Fruit fly (Drosophila melanogaster) whole organism: ENCODE results near the gene Bet3.

Source experiments
- CG8478 ChIP-seq: fragments of >200 bp; optimal IDR thresholded peaks from 2 replicates; lab custom pipeline; 2018; ENCODE audit warnings: inconsistent platforms
- Dll ChIP-seq: fragments of >200 bp; optimal IDR thresholded peaks from 2 replicates; lab custom pipeline; 2017
- EcR ChIP-seq, 2 experiments: fragments of >200 bp; optimal IDR thresholded peaks; 2 replicates each; lab custom pipeline; 2017; ENCODE audit warnings: missing biosample characterization in 2 of 2, missing genetic modification characterization in 2 of 2, missing genetic modification reagents in 2 of 2
- pan ChIP-seq: fragments of >200 bp; optimal IDR thresholded peaks from 2 replicates; lab custom pipeline; 2017
- psq ChIP-seq: fragments of >200 bp; optimal IDR thresholded peaks from 2 replicates; lab custom pipeline; 2017
- usp ChIP-seq: fragments of >200 bp; optimal IDR thresholded peaks from 2 replicates; lab custom pipeline; 2017; ENCODE audit warnings: missing biosample characterization, missing genetic modification characterization, mixed read lengths

Gene Bet3

DNA sequence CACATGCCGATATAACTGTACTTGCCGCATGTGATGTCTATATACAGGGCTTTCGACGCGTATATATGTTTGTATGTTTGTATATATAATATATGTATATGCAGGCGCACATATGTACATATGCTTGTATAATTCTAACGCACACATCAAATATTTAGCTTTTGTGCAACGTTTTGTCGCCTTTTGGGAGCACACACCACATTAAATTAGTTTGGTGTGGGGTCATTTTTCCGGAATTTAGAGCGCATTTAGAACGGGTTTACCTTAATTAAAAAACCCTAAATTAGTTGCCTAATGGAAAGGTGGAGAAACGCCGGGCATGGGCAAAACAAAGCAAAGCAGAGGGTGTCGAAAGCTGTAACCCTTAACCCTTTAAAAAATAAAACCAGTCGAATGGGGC, 25.2 kb upstream of the Bet3 start:
- TF ChIP-seq usp (GFP tag; lab: Kevin White, UChicago) (no peak), psq (no peak), CG8478 (lab: Kevin White, UChicago) (no peak), pan (lab: Kevin White, UChicago) (no peak), EcR (GFP tag; optimal IDR thresholded peaks at IDR 0.05; lab: Kevin White, UChicago) (no peak), Dll (lab: Kevin White, UChicago) (no peak)

DNA sequence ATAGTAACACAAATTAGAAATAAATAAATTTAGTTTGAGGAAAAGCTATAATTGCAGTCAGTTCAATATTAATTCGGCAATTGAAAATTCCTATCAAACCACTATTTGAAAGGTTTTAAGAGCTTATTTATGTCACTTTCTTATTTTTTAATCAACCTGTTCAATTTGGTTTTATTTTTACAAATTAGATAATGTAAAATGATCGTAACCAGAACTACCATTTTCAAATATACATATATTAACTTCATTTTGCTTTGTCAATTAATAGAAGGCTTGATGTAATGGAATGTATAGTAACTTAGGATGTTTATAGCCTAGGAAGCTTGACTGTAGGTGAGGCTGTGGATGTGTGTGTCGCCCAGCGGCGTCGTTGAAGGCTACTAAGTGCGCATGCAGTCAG, 24.5 kb upstream of the Bet3 start:
- TF ChIP-seq psq = no peak
- no peak for TF ChIP-seq usp (GFP tag; lab: Kevin White, UChicago)
- no peak for TF ChIP-seq pan (lab: Kevin White, UChicago)
- TF ChIP-seq CG8478 (lab: Kevin White, UChicago) = no peak
- TF ChIP-seq Dll (lab: Kevin White, UChicago) = no peak
- no peak for TF ChIP-seq EcR (GFP tag; optimal IDR thresholded peaks at IDR 0.05; lab: Kevin White, UChicago)

DNA sequence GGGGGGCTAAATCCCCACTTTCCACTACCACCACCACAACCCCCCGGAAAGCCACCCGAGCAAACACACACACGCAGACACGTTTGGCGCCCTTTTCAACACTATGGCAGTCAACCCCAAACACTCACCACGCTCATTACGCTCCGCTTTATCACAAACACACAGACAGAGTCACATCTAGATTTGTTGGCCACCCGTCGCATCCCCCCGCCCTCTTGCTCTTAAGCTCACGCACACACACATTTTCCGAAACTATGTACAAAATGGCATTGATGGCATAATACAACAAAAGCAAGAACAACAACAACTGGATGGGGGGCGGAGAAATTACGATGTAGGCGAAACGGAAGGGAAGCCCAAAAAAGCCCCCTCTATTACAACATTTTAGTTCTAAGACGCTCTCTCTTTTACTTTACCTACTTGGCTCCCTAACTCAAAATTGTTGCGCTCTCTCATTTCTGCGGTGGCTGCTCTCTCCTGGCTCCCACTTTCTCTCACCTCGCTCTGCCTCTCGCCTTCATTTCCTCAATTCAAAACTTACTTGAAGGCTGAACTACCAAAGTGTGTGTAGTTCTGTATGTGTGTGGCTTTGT, 23.7 kb upstream of the Bet3 start:
- TF ChIP-seq Dll (lab: Kevin White, UChicago) (no peak), CG8478 (lab: Kevin White, UChicago) (no peak), psq (no peak), EcR (GFP tag; optimal IDR thresholded peaks at IDR 0.05; lab: Kevin White, UChicago) (no peak), usp (GFP tag; lab: Kevin White, UChicago) (no peak), pan (lab: Kevin White, UChicago) (no peak)

DNA sequence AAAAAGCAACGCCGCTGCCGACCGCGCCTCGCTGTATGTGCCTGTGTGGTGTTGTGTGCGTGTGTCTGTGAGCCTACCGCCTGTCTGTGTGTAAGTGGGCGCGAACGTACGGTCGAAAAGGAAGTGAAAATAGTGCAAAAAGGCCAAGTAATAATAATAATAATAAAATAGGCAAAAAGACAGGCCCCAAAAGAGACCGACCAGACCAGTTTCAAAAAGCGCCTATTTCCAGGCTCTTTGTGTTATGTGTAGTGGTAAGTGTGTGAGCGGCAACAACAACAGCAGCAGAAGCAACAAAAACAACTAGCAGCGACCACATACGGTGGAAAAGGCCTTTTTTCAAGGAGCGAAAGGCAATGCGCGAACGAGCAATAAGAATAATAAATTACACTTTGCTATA, 20.7 kb upstream of the Bet3 start:
- TF ChIP-seq pan (lab: Kevin White, UChicago) (no peak), EcR (GFP tag; optimal IDR thresholded peaks at IDR 0.05; lab: Kevin White, UChicago) (no peak), psq (no peak), Dll (lab: Kevin White, UChicago) (no peak), CG8478 (lab: Kevin White, UChicago) (no peak), usp (GFP tag; lab: Kevin White, UChicago) (no peak)

DNA sequence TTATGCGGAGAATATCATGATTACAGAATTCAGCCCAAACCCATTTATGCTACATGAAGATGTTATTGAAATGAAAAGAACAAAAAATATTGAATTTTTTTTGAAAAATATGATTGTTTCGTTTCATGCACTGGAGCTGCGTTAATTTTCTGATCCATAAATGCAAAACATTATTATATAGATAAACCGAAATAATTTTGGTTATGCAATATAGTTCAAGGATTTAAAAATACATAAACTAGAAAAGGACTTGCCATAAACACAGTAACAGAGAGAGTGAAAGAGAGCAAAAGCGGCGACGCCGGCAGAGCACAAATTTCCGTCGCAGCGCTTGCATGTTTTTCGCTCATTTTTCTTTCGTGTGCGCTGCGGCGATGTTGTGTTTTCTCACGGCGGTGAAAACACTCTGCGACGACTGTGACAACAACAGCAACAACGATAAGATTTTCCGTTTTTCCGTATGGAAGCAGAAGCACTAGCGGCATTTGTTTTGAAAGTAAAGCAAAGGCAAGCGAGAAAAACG, 20.2 kb upstream of the Bet3 start:
- TF ChIP-seq usp (GFP tag; lab: Kevin White, UChicago) (no peak), Dll (lab: Kevin White, UChicago) (peak; percentile 41)

DNA sequence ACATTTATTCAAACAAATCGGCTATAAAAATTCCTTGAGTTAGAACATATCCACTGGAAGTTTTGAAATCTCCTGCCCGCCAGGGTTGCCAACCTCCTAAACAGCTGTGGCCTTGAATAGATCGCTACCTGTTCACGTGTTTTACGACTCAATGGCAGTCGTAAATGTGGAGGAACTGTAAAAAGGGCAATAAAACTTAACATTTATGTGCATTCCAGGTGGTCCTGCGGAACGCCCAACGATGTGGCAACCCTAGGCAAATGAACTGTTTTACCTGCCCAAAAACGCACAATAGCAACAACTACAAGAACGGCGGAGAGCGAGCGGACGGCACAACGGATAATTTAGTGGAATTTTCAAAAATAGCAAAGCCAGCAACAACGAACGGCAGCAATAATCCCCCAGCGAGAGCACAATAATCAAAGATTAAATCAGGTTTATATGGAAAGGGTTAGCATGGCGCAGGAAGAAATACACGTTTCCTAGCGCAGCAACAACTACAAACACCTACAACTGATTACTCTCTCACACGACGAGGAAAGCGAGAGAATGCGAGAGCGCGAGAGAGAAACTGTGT, 19.7 kb upstream of the Bet3 start:
- TF ChIP-seq psq = no peak
- no peak for TF ChIP-seq EcR (GFP tag; optimal IDR thresholded peaks at IDR 0.05; lab: Kevin White, UChicago)
- TF ChIP-seq Dll (lab: Kevin White, UChicago) = no peak
- no peak for TF ChIP-seq pan (lab: Kevin White, UChicago)
- TF ChIP-seq usp (GFP tag; lab: Kevin White, UChicago) = no peak
- no peak for TF ChIP-seq CG8478 (lab: Kevin White, UChicago)

DNA sequence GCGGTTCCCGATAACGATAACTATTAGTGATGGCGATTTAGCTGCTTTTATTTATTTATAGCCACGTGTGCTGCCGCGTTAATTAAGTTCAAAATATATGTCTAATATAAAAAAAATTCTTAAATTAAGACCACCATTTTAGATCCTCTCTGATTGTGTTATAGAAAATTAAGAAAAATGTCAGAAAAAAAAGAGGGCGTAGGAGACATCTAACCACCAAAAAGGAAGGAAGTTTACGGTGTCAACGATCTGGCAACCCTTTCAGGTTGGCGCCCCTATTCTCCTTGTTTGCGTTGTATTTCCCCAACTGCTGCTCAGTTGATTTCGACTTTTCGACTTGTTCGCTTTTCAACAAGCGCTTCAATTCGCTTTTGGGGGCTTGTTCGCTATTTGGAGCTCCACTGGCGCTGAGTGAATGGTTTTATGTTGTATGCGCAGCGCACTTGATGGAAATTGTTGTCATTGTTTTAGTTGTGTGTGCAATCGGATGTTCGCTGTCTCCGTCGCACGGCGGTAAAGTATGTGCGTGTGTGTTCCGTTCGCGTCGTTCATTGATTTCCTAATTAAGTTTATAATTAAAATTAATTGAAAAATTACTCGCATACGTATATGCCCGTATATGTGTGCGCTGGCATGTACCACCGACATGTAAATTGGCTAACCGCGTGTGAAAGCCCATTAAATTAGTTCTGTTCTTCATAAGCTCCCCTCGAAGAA, 18.9 kb upstream of the Bet3 start, which contains the start of the genes CG3434 and CG44838:
TSS of gene CG3434 (minus strand) at position 25 of the 717 bp plus-strand sequence.
TSS of gene CG44838 (plus strand) at position 276 of the 717 bp plus-strand sequence.
- TF ChIP-seq EcR (GFP tag; optimal IDR thresholded peaks at IDR 0.05; lab: Kevin White, UChicago) = no peak
- no peak for TF ChIP-seq pan (lab: Kevin White, UChicago)
- TF ChIP-seq CG8478 (lab: Kevin White, UChicago) = no peak
- no peak for TF ChIP-seq psq
- TF ChIP-seq usp (GFP tag; lab: Kevin White, UChicago) = no peak
- no peak for TF ChIP-seq Dll (lab: Kevin White, UChicago)

DNA sequence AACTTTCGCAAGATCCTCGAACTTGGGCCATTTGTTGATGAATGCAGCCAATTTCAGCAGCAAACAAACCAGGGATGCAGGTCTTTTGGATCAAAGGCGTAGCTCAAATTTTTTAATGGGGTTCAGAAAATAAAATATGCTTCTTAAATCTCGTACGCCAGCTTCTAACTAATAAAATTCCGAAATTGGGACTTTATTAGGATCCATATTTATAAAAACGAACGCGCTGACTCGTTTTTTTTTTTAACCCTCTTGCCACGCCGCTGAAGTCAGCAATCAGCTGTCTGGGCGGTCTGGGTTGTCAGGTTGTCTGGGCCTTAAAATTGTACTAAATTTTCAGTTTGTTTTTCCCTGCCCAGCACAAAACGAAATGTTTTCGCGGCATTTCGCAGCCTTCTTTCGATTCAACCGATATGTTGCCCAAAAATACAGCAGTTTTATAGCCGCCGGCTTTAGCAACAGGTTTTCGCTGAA, 15.6 kb upstream of the Bet3 start, which contains the start of gene CG3437:
TSS of gene CG3437 (minus strand) at position 51 of the 474 bp plus-strand sequence.
- no peak for TF ChIP-seq EcR (GFP tag; optimal IDR thresholded peaks at IDR 0.05; lab: Kevin White, UChicago)
- no peak for TF ChIP-seq Dll (lab: Kevin White, UChicago)
- TF ChIP-seq usp (GFP tag; lab: Kevin White, UChicago) = no peak
- TF ChIP-seq CG8478 (lab: Kevin White, UChicago) = no peak
- no peak for TF ChIP-seq pan (lab: Kevin White, UChicago)
- TF ChIP-seq psq = no peak

DNA sequence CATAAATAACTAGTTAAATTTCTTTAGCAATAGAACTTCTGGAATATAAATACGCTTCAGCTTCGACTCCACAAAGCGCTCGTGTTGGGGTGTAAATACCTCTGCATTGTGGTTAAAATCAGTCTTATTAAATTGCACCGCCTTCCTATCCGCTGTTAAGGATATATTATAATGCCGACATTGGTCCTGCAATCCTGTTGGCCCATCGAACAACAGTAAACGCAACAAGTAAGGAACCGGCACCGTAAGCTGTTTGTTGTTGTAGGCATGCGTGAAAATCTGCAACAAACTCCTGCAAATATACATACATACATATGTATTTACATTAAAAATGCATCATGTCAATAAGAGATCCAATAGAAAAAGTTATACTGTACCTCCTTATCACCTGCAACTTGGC, 14.3 kb upstream of the Bet3 start:
- no peak for TF ChIP-seq usp (GFP tag; lab: Kevin White, UChicago)
- TF ChIP-seq Dll (lab: Kevin White, UChicago) = no peak
- TF ChIP-seq EcR (GFP tag; optimal IDR thresholded peaks at IDR 0.05; lab: Kevin White, UChicago) = no peak
- TF ChIP-seq CG8478 (lab: Kevin White, UChicago) = no peak

DNA sequence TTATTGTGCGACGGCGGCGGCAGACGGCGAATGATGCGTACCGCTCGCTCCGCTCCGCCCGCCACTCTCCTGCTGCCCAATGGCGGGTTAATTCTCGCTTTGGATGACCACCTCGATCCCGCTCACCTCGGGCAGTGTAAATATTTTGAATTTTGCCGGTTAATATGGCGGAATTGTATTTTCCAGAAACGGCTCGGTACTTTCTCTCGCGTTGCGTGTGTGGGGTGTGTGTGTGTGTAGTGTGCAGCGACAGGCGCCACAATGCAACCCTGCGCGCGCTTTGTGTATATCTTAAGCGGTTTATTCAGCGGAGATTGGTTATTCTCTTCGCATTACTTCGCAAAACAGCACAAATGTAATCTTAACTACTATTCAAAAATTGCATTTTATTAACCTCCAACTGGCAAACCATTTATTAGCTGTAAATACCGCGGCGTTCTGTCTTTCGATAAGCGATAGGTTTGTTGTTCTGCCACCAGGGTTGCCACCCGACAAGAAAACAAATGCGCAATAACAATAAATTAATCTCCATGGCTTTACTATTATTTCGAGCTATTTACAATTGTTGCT, 13.8 kb upstream of the Bet3 start, which contains the start of the genes phol and CG3552:
TSS of gene phol (minus strand) at position 463 of the 570 bp plus-strand sequence.
TSS of gene CG3552 (plus strand) at position 500 of the 570 bp plus-strand sequence.
- TF ChIP-seq EcR (GFP tag; optimal IDR thresholded peaks at IDR 0.05; lab: Kevin White, UChicago) (no peak), pan (lab: Kevin White, UChicago) (no peak), usp (GFP tag; lab: Kevin White, UChicago) (no peak), Dll (lab: Kevin White, UChicago) (no peak), CG8478 (lab: Kevin White, UChicago) (no peak)

DNA sequence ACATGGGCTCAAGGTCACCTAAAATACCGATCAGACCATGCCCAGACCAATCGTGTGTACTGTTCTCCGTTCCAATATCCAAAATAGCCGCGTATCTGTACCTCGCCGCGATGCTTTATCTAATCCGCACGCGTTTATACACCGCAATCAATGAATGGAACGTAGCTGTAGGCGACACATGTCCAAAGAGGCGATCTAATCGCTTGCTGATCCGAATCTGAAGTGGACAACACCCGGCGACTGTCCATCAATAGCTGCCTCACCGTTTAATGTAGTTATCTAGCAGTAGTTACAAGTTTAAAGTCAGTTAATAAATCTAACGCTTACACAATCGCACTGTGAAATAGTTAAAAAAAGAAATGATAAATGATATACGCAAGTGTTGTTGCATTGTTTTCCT, 10.4 kb upstream of the Bet3 start:
- TF ChIP-seq psq (no peak), Dll (lab: Kevin White, UChicago) (no peak), EcR (GFP tag; optimal IDR thresholded peaks at IDR 0.05; lab: Kevin White, UChicago) (no peak), CG8478 (lab: Kevin White, UChicago) (no peak), usp (GFP tag; lab: Kevin White, UChicago) (no peak), pan (lab: Kevin White, UChicago) (no peak)
